Fruit fly (Drosophila melanogaster): ENCODE data around the gene CG10097.

dm6 chr3R:12370643-12370995 is 25.2 kb downstream of the CG10097 start:
- TF ChIP-seq CG14655 (GFP tag; optimal IDR thresholded peaks at IDR 0.05) (no peak), Pif1A (GFP tag; optimal IDR thresholded peaks at IDR 0.05) (no peak), CG12605 (GFP tag; IDR thresholded peaks at IDR 0.05) (peak; percentile 10; the same call in 1 of the 2 replicates), Ets98B (GFP tag; IDR thresholded peaks at IDR 0.05) (no peak), CG8159 (tag; optimal IDR thresholded peaks at IDR 0.05) (no peak), CG13204 (GFP tag; optimal IDR thresholded peaks at IDR 0.05) (no peak), CG8301 (tag; optimal IDR thresholded peaks at IDR 0.05) (no peak), CG4496 (GFP tag; IDR thresholded peaks at IDR 0.05) (no peak), Pif1B (GFP tag; optimal IDR thresholded peaks at IDR 0.05) (no peak), CG32121 (GFP tag; IDR thresholded peaks at IDR 0.05) (no peak), Snoo (tag; optimal IDR thresholded peaks at IDR 0.05) (no peak), rn (GFP tag; IDR thresholded peaks at IDR 0.05) (no peak), EcR (GFP tag; optimal IDR thresholded peaks at IDR 0.05) (peak; percentile 84)
